Worm (Caenorhabditis elegans) whole organism, young adult: ENCODE data around the gene srb-12.

Experiments used
- B0019.2 ChIP-seq: fragments of 200-800 bp; sonication (Bioruptor generic); conservative IDR thresholded peaks from 2 replicates; pipeline ENCODE4 v1.3.6; 2022; ENCODE audit warnings: missing genetic modification reagents, missing genetic modification characterization, missing compliant biosample characterization
- B0261.1 ChIP-seq: sonication (generic microtip); optimal IDR thresholded peaks from 2 replicates; lab custom pipeline; 2016; ENCODE audit warnings: mild to moderate bottlenecking, missing genetic modification characterization, moderate library complexity, missing compliant biosample characterization
- B0336.3 ChIP-seq: fragments of 200-800 bp; sonication (Bioruptor generic); IDR thresholded peaks from 2 replicates; pipeline ENCODE4 v1.3.6; 2022; ENCODE audit warnings: missing genetic modification characterization, missing compliant biosample characterization
- C06A6.2 ChIP-seq: fragments of 200-800 bp; sonication (Bioruptor generic); conservative IDR thresholded peaks from 2 replicates; pipeline ENCODE4 v1.3.6; 2022; ENCODE audit warnings: missing genetic modification characterization, missing compliant biosample characterization
- D2030.7 ChIP-seq: fragments of 200-800 bp; sonication (Bioruptor generic); IDR thresholded peaks from 2 replicates; pipeline ENCODE4 v1.3.6; 2022; ENCODE audit warnings: missing genetic modification reagents, missing genetic modification characterization, missing compliant biosample characterization
- F22D6.2 ChIP-seq: sonication (generic microtip); optimal IDR thresholded peaks from 2 replicates; lab custom pipeline; 2016; ENCODE audit warnings: mild to moderate bottlenecking, missing genetic modification characterization, missing compliant biosample characterization
- F33H1.4 ChIP-seq: fragments of 200-800 bp; sonication (Bioruptor generic); IDR thresholded peaks from 2 replicates; pipeline ENCODE4 v1.3.6; 2022; ENCODE audit warnings: missing genetic modification reagents, missing genetic modification characterization, missing compliant biosample characterization
- F39B2.1 ChIP-seq: fragments of 200-800 bp; sonication (Bioruptor generic); IDR thresholded peaks from 2 replicates; pipeline ENCODE4 v1.3.6; 2022; ENCODE audit warnings: missing genetic modification reagents, missing genetic modification characterization, missing compliant biosample characterization
- F55B11.4 ChIP-seq: sonication (generic microtip); optimal IDR thresholded peaks from 2 replicates; lab custom pipeline; 2016; ENCODE audit warnings: missing compliant biosample characterization, missing genetic modification characterization, borderline replicate concordance; ENCODE audit not compliant: insufficient read depth
- F57C9.4 ChIP-seq: sonication (generic microtip); optimal IDR thresholded peaks from 2 replicates; lab custom pipeline; 2017; ENCODE audit warnings: mild to moderate bottlenecking, missing genetic modification characterization, missing compliant biosample characterization
- K11D2.4 ChIP-seq: fragments of 200-800 bp; sonication (Bioruptor generic); IDR thresholded peaks from 2 replicates; pipeline ENCODE4 v1.3.6; 2022; ENCODE audit warnings: missing genetic modification reagents, missing genetic modification characterization, missing compliant biosample characterization
- K12H6.12 ChIP-seq: fragments of 200-800 bp; sonication (Bioruptor generic); optimal IDR thresholded peaks from 2 replicates; lab custom pipeline; 2018; ENCODE audit warnings: mild to moderate bottlenecking, missing genetic modification characterization, missing compliant biosample characterization
- T07F8.4 ChIP-seq: sonication (generic microtip); optimal IDR thresholded peaks from 2 replicates; lab custom pipeline; 2016; ENCODE audit warnings: mild to moderate bottlenecking, missing genetic modification characterization, moderate library complexity, missing compliant biosample characterization
- ZK185.1 ChIP-seq: sonication (generic microtip); optimal IDR thresholded peaks from 2 replicates; lab custom pipeline; 2016; ENCODE audit warnings: mild to moderate bottlenecking, missing genetic modification characterization, missing compliant biosample characterization; ENCODE audit not compliant: poor library complexity, severe bottlenecking
- ccch-3 ChIP-seq: fragments of 200-800 bp; sonication (Bioruptor generic); optimal IDR thresholded peaks from 2 replicates; lab custom pipeline; 2018; ENCODE audit warnings: mild to moderate bottlenecking, missing genetic modification characterization, missing compliant biosample characterization
- cebp-1 ChIP-seq, 2 experiments: fragments of 200-800 bp in 1 of 2; sonication (Bioruptor generic) in 1 of 2; sonication (generic microtip) in 1 of 2; IDR thresholded peaks in 1 of 2; optimal IDR thresholded peaks in 1 of 2; 2 replicates each; pipeline versions ENCODE4 v1.3.6 to Lab custom; 2017 to 2022; ENCODE audit warnings: missing compliant biosample characterization in 2 of 2, missing genetic modification characterization in 2 of 2, mild to moderate bottlenecking in 1 of 2, missing genetic modification reagents in 1 of 2, moderate library complexity in 1 of 2
- ceh-27 ChIP-seq: fragments of 200-800 bp; sonication (Bioruptor generic); optimal IDR thresholded peaks from 2 replicates; lab custom pipeline; 2018; ENCODE audit warnings: mild to moderate bottlenecking, missing genetic modification characterization, moderate library complexity, missing compliant biosample characterization
- ceh-79 ChIP-seq: sonication (generic microtip); optimal IDR thresholded peaks from 2 replicates; lab custom pipeline; 2017; ENCODE audit warnings: mild to moderate bottlenecking, missing genetic modification characterization, missing compliant biosample characterization
- die-1 ChIP-seq: sonication (generic microtip); optimal IDR thresholded peaks from 2 replicates; lab custom pipeline; 2016; ENCODE audit warnings: missing genotype, mild to moderate bottlenecking, missing genetic modification characterization, missing compliant biosample characterization
- egl-18 ChIP-seq: fragments of 200-800 bp; sonication (Bioruptor generic); IDR thresholded peaks from 2 replicates; pipeline ENCODE4 v1.3.6; 2022; ENCODE audit warnings: missing genetic modification reagents, missing genetic modification characterization, missing compliant biosample characterization
- fkh-3 ChIP-seq: sonication (generic microtip); optimal IDR thresholded peaks from 2 replicates; lab custom pipeline; 2016; ENCODE audit warnings: mild to moderate bottlenecking, missing genetic modification characterization, missing compliant biosample characterization
- him-1 ChIP-seq: sonication (generic microtip); optimal IDR thresholded peaks from 2 replicates; lab custom pipeline; 2016; ENCODE audit warnings: missing genotype, missing genetic modification reagents, missing genetic modification characterization, missing compliant biosample characterization
- hmg-1.2 ChIP-seq: fragments of 200-800 bp; sonication (Bioruptor generic); IDR thresholded peaks from 2 replicates; pipeline ENCODE4 v1.3.6; 2022; ENCODE audit warnings: missing genetic modification reagents, missing genetic modification characterization, missing compliant biosample characterization
- hmg-20 ChIP-seq: fragments of 200-800 bp; sonication (Bioruptor generic); IDR thresholded peaks from 2 replicates; pipeline ENCODE4 v1.3.6; 2022; ENCODE audit warnings: missing genetic modification reagents, missing genetic modification characterization, missing compliant biosample characterization
- hsf-1 ChIP-seq: fragments of 200-800 bp; sonication (Bioruptor generic); IDR thresholded peaks from 2 replicates; pipeline ENCODE4 v1.3.6; 2022; ENCODE audit warnings: missing genetic modification reagents, missing genetic modification characterization, missing compliant biosample characterization
- lag-1 ChIP-seq: fragments of 200-800 bp; sonication (Bioruptor generic); IDR thresholded peaks from 2 replicates; pipeline ENCODE4 v1.3.6; 2022; ENCODE audit warnings: missing genetic modification reagents, missing genetic modification characterization, missing compliant biosample characterization
- let-526 ChIP-seq: fragments of 200-800 bp; sonication (Bioruptor generic); IDR thresholded peaks from 2 replicates; pipeline ENCODE4 v1.3.6; 2022; ENCODE audit warnings: missing genetic modification reagents, missing genetic modification characterization, missing compliant biosample characterization
- lin-40 ChIP-seq: sonication (generic microtip); optimal IDR thresholded peaks from 2 replicates; lab custom pipeline; 2016; ENCODE audit warnings: missing genetic modification characterization, mild to moderate bottlenecking, missing compliant biosample characterization, missing genotype, missing genetic modification reagents
- lsl-1 ChIP-seq: fragments of 200-800 bp; sonication (Bioruptor generic); optimal IDR thresholded peaks from 2 replicates; lab custom pipeline; 2018; ENCODE audit warnings: mild to moderate bottlenecking, missing genetic modification characterization, moderate library complexity, missing compliant biosample characterization
- madf-6 ChIP-seq: fragments of 200-800 bp; sonication (Bioruptor generic); IDR thresholded peaks from 2 replicates; pipeline ENCODE4 v1.3.6; 2022; ENCODE audit warnings: missing genetic modification reagents, missing genetic modification characterization, missing compliant biosample characterization
- mcd-1 ChIP-seq: fragments of 200-800 bp; sonication (Bioruptor generic); IDR thresholded peaks from 2 replicates; pipeline ENCODE4 v1.3.6; 2022; ENCODE audit warnings: missing genetic modification reagents, missing genetic modification characterization, missing compliant biosample characterization
- mel-28 ChIP-seq: sonication (generic microtip); optimal IDR thresholded peaks from 2 replicates; lab custom pipeline; 2016; ENCODE audit warnings: borderline replicate concordance, mild to moderate bottlenecking, missing genetic modification characterization, missing compliant biosample characterization
- nfya-1 ChIP-seq: sonication (generic microtip); optimal IDR thresholded peaks from 2 replicates; lab custom pipeline; 2017; ENCODE audit warnings: antibody characterized with exemption, missing compliant biosample characterization, missing genetic modification characterization, borderline replicate concordance; ENCODE audit not compliant: insufficient read depth
- nfya-2 ChIP-seq: fragments of 200-800 bp; sonication (Bioruptor generic); IDR thresholded peaks from 2 replicates; pipeline ENCODE4 v1.3.6; 2022; ENCODE audit warnings: missing genetic modification reagents, missing genetic modification characterization, missing compliant biosample characterization
- nhr-179 ChIP-seq: sonication (generic microtip); optimal IDR thresholded peaks from 2 replicates; lab custom pipeline; 2016; ENCODE audit warnings: mild to moderate bottlenecking, missing genetic modification characterization, missing compliant biosample characterization
- nhr-27 ChIP-seq: fragments of 200-800 bp; sonication (Bioruptor generic); optimal IDR thresholded peaks from 2 replicates; lab custom pipeline; 2018; ENCODE audit warnings: mild to moderate bottlenecking, missing genetic modification characterization, moderate library complexity, missing compliant biosample characterization
- nhr-80 ChIP-seq: sonication (generic microtip); optimal IDR thresholded peaks from 2 replicates; lab custom pipeline; 2016; ENCODE audit warnings: missing genetic modification characterization, missing compliant biosample characterization
- repo-1 ChIP-seq: sonication (generic microtip); optimal IDR thresholded peaks from 2 replicates; lab custom pipeline; 2017; ENCODE audit warnings: mild to moderate bottlenecking, missing genetic modification characterization, missing compliant biosample characterization
- snpc-1.1 ChIP-seq: sonication (generic microtip); optimal IDR thresholded peaks from 2 replicates; lab custom pipeline; 2017; ENCODE audit warnings: missing genetic modification characterization, mild to moderate bottlenecking, missing compliant biosample characterization, antibody characterized with exemption, moderate library complexity, missing genotype, missing genetic modification reagents; ENCODE audit not compliant: insufficient read depth
- sptf-2 ChIP-seq: fragments of 200-800 bp; sonication (Bioruptor generic); optimal IDR thresholded peaks from 2 replicates; lab custom pipeline; 2018; ENCODE audit warnings: mild to moderate bottlenecking, missing genetic modification characterization, missing compliant biosample characterization
- tbp1 ChIP-seq: fragments of 200-800 bp; sonication (Bioruptor generic); optimal IDR thresholded peaks from 2 replicates; lab custom pipeline; 2018; ENCODE audit warnings: mild to moderate bottlenecking, missing genetic modification characterization, missing compliant biosample characterization
- zfh-2 ChIP-seq: fragments of 200-800 bp; sonication (Bioruptor generic); conservative IDR thresholded peaks from 2 replicates; pipeline ENCODE4 v1.3.6; 2022; ENCODE audit warnings: missing genetic modification reagents, missing genetic modification characterization, missing compliant biosample characterization
- ztf-18 ChIP-seq: sonication (generic microtip); optimal IDR thresholded peaks from 2 replicates; lab custom pipeline; 2016; ENCODE audit warnings: missing genotype, mild to moderate bottlenecking, missing genetic modification characterization, missing compliant biosample characterization
- ztf-26 ChIP-seq: sonication (generic microtip); optimal IDR thresholded peaks from 2 replicates; lab custom pipeline; 2017; ENCODE audit warnings: missing genetic modification characterization, missing compliant biosample characterization
- ztf-3 ChIP-seq: fragments of 200-800 bp; sonication (Bioruptor generic); optimal IDR thresholded peaks from 2 replicates; lab custom pipeline; 2018; ENCODE audit warnings: mild to moderate bottlenecking, missing genetic modification characterization, missing compliant biosample characterization

srb-12 gene

ce11 chrII:5154540-5154939 is at the start of gene srb-12:
Gene srb-12 (minus strand): TSS chrII:5154640.
- TF ChIP-seq hmg-1.2 (GFP tag; lab: Robert Waterston, UW) (no peak), K12H6.12 (no peak), nhr-27 (no peak), ceh-27 (GFP tag; lab: Kevin White, UChicago) (no peak), him-1 (tag; lab: Kevin White, UChicago) (no peak), nhr-179 (tag; lab: Kevin White, UChicago) (no peak), T07F8.4 (no peak), lsl-1 (no peak), nfya-2 (GFP tag; lab: Robert Waterston, UW) (no peak), ztf-3 (GFP tag; lab: Kevin White, UChicago) (no peak), F55B11.4 (tag; lab: Kevin White, UChicago) (no peak), sptf-2 (GFP tag; lab: Kevin White, UChicago) (no peak), lag-1 (GFP tag; lab: Robert Waterston, UW) (no peak), F33H1.4 (GFP tag; lab: Robert Waterston, UW) (no peak), die-1 (tag; lab: Kevin White, UChicago) (no peak), let-526 (no peak), repo-1 (tag; lab: Kevin White, UChicago) (no peak), madf-6 (no peak)

- TF ChIP-seq nhr-80: peak; percentile 47
- TF ChIP-seq cebp-1 (GFP tag; IDR thresholded peaks at IDR 0.05; lab: Robert Waterston, UW): peak; percentile 44; the same call in 1 of the 2 replicates
- TF ChIP-seq cebp-1 (tag; optimal IDR thresholded peaks at IDR 0.05; lab: Kevin White, UChicago): peak; percentile 64
- no peak for TF ChIP-seq D2030.7 (GFP tag; lab: Robert Waterston, UW)
Measured at ce11 chrII:5202930-5203329, 48.5 kb upstream of the srb-12 start, which contains the start of gene ampd-1. Gene ampd-1 (plus strand): TSS chrII:5203322.

- TF ChIP-seq ceh-79 (tag; lab: Kevin White, UChicago) (no peak), fkh-3 (tag; lab: Kevin White, UChicago) (no peak), egl-18 (no peak), zfh-2 (GFP tag; lab: Robert Waterston, UW) (no peak), cebp-1 (GFP tag; IDR thresholded peaks at IDR 0.05; lab: Robert Waterston, UW) (no peak), cebp-1 (tag; optimal IDR thresholded peaks at IDR 0.05; lab: Kevin White, UChicago) (peak; percentile 48), F57C9.4 (tag; lab: Kevin White, UChicago) (no peak), mcd-1 (GFP tag; lab: Robert Waterston, UW) (no peak), mel-28 (no peak), tbp1 (peak; percentile 40), hsf-1 (GFP tag; lab: Robert Waterston, UW) (no peak), B0336.3 (GFP tag; lab: Robert Waterston, UW) (peak; percentile 45; the same call in 1 of the 2 replicates), nfya-1 (no peak), ccch-3 (GFP tag; lab: Kevin White, UChicago) (no peak), C06A6.2 (GFP tag; lab: Robert Waterston, UW) (no peak), F22D6.2 (tag; lab: Kevin White, UChicago) (no peak), lin-40 (peak; percentile 56), K11D2.4 (GFP tag; lab: Robert Waterston, UW) (no peak), ztf-18 (tag; lab: Kevin White, UChicago) (no peak), K12H6.12 (no peak), hmg-20 (GFP tag; lab: Robert Waterston, UW) (no peak), F39B2.1 (GFP tag; lab: Robert Waterston, UW) (no peak), B0019.2 (GFP tag; lab: Robert Waterston, UW) (no peak), B0261.1 (tag; lab: Kevin White, UChicago) (no peak), snpc-1.1 (no peak), ZK185.1 (tag; lab: Kevin White, UChicago) (no peak), ztf-26 (tag; lab: Kevin White, UChicago) (no peak)
Measured at ce11 chrII:5201922-5202562, 47.6 kb upstream of the srb-12 start.
